Fruit fly (Drosophila melanogaster) Kc167 (cell line): ENCODE results near the gene CG8562.

Source experiments
- Myc ChIP-seq: fragments of >200 bp; optimal IDR thresholded peaks from 2 replicates; lab custom pipeline; 2017; ENCODE audit warnings: missing external identifiers
- Sin3A ChIP-seq: fragments of >200 bp; optimal IDR thresholded peaks from 2 replicates; lab custom pipeline; 2018; ENCODE audit warnings: missing external identifiers
- h ChIP-seq: fragments of >200 bp; optimal IDR thresholded peaks from 3 replicates; lab custom pipeline; 2018; ENCODE audit warnings: missing external identifiers
- insv ChIP-seq: fragments of >200 bp; optimal IDR thresholded peaks from 3 replicates; lab custom pipeline; 2018; ENCODE audit warnings: missing external identifiers
- psq ChIP-seq: fragments of >200 bp; optimal IDR thresholded peaks from 2 replicates; lab custom pipeline; 2017; ENCODE audit warnings: missing external identifiers
- ttk ChIP-seq: sonication (Bioruptor generic); optimal IDR thresholded peaks from 2 replicates; lab custom pipeline; 2017; ENCODE audit warnings: missing external identifiers

The CG8562 gene

DNA sequence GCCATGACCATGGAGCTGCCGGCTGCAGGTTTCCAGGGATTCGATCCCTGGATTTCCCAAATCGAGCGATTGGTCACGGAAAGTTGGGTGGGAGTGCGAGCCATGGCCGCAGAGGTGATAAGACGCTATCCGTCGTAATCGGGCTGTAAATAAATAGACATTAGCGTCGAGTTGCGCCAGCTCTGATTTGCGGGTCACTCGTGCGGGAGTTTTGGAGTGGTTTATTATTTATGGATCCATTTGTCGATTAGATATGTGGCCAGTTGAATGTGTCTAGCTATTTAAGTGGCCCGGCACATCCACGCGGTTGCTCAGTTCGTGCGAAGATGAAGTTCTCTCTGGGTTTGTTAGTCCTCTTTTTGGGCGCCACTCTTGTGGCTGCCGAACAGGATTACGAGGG is at the start of gene CG8562:
TSS of gene CG8562 (plus strand) at position 307 of the 400 bp plus-strand sequence.
- no peak for TF ChIP-seq Myc (lab: Kevin White, UChicago)
- no peak for TF ChIP-seq insv (lab: Kevin White, UChicago)
- no peak for TF ChIP-seq psq (lab: Kevin White, UChicago)
- no peak for TF ChIP-seq h (lab: Kevin White, UChicago)

DNA sequence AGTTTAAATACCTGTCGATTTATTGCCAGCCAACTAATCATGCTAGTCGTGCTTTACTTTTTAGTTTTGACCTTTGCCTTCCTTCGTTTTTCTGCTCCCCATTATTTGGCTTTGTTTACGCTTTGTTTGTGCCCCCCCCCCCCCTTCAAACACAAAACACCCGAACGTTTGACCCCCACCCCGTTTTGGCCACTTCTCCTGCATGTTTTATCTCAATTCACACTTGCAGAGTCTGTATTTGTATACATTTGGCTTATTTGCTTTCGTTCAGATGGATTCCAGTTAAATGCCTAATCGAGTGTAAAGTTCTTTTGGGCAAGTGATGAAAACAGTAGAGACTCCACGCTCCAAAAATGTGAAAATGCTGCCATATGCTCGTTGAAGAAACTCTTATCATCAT is 48.8 kb upstream of the CG8562 start:
- TF ChIP-seq ttk (lab: Kevin White, UChicago) (no peak), psq (lab: Kevin White, UChicago) (no peak), Sin3A (lab: Kevin White, UChicago) (no peak), Myc (lab: Kevin White, UChicago) (no peak), h (lab: Kevin White, UChicago) (no peak), insv (lab: Kevin White, UChicago) (no peak)

DNA sequence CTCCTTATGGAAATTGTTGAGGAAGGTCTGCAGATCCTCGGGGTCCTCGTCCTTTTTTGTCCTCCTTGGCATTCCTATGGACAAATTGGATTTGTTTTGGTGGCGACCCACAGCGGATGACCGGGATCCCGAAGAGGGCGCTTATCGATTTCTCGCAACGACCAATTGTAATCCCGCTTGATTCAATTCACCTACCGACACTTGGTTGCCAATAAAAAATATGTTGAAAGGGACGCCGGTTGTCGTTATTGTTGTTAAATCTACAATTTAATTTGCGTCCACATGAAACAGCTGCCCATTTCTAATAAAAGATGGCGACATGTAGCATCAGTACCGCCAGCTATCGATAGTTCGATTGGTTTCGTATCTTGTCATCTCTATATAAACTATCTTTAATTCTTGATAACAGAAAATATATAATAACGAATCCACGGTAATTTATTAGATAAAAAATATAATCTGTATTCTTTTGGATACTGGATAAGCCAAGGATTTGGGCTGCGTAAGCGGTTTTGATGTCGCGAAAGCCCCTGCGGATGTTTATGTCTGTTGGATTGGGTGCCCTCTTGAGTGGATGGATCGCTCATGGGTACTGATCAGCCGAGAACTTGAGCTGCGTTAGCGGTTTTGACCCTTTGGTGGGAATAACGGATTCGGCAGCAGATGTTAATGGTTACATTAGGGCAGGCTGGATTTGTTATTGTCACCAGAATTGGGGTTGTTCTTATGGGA is 41.5 kb upstream of the CG8562 start, which contains the start of gene CTCF:
TSS of gene CTCF (minus strand) at position 328 of the 732 bp plus-strand sequence.
- TF ChIP-seq ttk (lab: Kevin White, UChicago) (no peak), h (lab: Kevin White, UChicago) (no peak), insv (lab: Kevin White, UChicago) (no peak), psq (lab: Kevin White, UChicago) (no peak), Myc (lab: Kevin White, UChicago) (no peak), Sin3A (lab: Kevin White, UChicago) (no peak)

DNA sequence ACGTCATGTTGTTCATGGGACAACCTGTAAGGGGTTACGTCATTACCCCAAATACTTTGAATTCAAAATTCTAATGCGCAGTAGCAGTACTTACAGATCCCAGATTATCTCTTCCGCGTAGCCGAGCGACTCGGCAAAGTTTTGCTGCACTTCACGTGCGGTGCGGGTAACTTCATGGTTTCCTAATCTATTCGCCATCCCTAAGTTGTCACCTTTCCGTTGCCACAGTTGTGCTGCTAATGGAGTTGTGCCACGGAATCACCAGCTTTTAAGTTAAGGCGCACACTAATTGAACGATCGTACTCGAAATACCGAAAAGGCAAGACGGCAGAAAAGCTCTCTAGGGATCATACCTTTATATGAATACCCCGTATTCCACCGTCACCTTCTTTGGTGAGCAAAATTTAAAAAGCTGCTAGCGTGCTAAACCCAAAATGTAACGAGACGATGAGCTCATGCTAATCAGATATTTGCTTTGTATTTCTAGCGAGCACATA is 38.2 kb upstream of the CG8562 start, which contains the start of gene pst:
TSS of gene pst (minus strand) at position 437 of the 497 bp plus-strand sequence.
- TF ChIP-seq Myc (lab: Kevin White, UChicago) (no peak), insv (lab: Kevin White, UChicago) (no peak)

DNA sequence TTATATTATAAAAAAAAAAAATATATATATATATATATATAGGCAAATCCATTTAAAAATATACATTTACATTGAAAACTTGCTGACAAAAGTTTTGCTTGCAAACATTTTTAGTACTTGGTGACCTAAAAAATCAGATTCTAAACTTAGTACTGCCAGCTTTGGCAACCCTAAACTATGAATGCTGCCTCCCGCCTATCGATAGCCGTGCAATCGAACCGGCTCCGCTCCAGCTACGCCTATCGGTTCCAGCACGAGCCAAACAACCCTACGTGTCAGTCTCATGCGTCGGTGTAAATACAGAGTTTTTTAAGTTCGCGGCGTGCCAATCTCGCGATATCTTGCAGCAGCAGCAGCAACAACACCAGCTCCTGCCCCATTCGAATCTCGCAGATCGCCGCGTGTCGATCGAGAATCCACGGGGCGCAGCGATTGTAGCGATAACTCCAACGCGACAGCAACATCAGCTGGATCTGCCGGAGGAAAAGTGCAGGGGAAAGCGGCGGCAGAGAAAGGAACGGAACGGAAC is 37.7 kb upstream of the CG8562 start, which contains the start of gene Sec63:
TSS of gene Sec63 (plus strand) at position 238 of the 529 bp plus-strand sequence.
- no peak for TF ChIP-seq psq (lab: Kevin White, UChicago)
- no peak for TF ChIP-seq Myc (lab: Kevin White, UChicago)
- no peak for TF ChIP-seq Sin3A (lab: Kevin White, UChicago)
- TF ChIP-seq ttk (lab: Kevin White, UChicago): no peak
- TF ChIP-seq h (lab: Kevin White, UChicago): no peak
- no peak for TF ChIP-seq insv (lab: Kevin White, UChicago)

DNA sequence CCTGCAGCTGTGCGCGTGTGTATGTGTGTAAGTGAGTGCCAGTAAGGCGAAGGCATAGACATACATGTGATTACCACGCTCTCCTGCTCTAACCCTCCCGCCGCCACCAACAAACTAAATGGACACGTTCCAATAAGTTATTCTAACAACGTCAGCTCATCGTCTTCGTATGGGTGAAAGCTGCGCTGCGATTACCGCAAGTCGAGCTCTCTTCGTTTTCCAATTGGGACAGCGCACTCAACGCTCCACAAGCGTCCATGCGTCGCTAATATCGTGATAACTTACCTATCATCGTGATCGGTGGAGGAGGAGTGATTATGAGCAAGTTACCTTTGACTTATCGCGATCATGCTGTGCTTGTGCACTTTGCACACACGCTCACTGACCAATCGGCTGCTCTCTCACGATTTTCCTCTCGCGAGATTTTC is 37.0 kb upstream of the CG8562 start:
- TF ChIP-seq ttk (lab: Kevin White, UChicago) (no peak), insv (lab: Kevin White, UChicago) (no peak), Myc (lab: Kevin White, UChicago) (no peak), h (lab: Kevin White, UChicago) (no peak), Sin3A (lab: Kevin White, UChicago) (no peak), psq (lab: Kevin White, UChicago) (no peak)

DNA sequence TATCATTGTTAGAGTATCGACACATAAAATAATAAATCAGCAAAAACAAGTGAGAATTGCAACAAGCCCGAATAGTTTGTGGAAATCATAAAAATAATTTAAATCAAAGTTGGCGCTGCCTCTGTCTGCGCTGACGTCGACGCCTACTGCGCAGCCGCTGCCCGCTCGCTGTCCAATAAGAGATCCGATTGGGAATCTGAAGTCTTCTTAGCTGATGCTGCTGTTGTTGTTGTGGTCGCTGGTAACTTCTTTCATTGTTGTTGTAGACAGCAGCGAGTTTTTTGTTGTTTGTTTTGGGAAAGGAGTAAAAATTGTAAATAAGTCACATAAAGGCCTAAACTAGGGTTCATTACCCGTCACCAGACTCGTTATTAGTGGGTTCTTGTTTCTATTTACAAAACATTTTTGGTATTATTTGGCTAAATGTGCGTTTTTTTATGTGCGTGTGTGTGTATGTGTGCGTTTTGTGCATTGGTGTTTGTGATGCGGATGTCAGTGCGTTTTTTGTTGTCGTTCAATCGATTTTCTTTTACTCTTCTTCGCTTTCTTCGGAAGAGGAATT is 33.3 kb upstream of the CG8562 start:
- TF ChIP-seq psq (lab: Kevin White, UChicago) (no peak), Myc (lab: Kevin White, UChicago) (no peak), insv (lab: Kevin White, UChicago) (no peak), Sin3A (lab: Kevin White, UChicago) (no peak)

DNA sequence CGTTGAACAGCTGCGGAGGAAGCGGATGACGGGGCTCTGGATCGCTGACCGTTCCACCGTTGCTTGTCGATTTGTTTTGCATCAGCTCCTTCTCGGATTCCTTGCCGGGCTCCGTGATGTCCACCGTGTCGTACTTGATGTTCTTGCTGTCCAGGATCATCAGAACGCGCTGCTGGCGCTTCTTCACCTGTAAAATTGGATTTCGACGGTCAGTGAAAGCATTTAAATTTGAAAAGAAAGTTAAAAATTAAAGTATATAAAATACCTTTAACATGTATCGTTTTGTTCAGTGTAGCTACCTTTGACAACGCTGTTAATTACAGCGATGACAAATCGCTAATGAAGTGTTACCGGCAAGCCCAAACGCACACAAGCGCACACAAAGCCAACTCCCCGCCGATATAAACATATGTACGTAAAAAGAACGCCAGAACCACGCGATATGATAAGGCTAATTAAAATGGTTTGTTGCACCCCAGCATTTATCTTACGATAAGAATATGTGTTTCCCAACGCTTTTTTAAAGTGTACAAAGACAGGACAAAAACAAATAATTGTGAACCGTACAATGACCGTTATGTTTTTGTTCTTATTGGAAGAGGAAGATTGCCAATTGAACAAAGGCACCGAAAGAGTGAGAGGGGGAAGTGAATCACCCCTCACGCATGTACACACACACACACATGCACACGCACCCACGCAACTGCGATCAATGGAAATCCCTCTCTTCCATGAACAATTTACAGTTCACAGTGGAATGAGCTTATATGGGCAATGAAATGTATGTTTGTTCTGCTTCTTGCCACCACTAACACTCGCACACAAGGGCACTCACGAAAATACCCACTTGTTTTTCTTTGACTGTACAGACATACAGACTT is 30.0 kb upstream of the CG8562 start:
- TF ChIP-seq Myc (lab: Kevin White, UChicago): no peak
- no peak for TF ChIP-seq ttk (lab: Kevin White, UChicago)
- no peak for TF ChIP-seq h (lab: Kevin White, UChicago)
- TF ChIP-seq Sin3A (lab: Kevin White, UChicago): no peak
- TF ChIP-seq psq (lab: Kevin White, UChicago): no peak
- TF ChIP-seq insv (lab: Kevin White, UChicago): no peak

DNA sequence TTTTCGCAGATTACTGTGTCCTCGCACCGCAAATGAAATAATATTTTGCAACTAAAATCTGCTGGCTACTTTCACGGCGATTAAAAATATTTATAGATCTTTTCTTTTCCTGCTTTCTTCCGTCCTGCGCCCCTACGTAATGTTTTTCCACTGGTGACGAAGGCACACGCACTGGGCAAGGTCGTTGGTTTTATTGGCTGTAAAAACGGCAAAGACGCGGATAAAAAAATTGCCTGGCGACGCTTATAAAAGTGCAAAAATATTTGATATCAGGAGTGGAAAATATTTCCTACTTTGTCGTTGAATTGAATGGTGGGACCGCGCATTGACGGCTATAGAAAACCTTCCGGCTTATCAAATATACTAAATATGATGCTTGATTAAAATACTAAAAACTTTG is 29.2 kb upstream of the CG8562 start, which contains the start of gene Sh3beta:
TSS of gene Sh3beta (minus strand) at position 327 of the 400 bp plus-strand sequence.
- no peak for TF ChIP-seq ttk (lab: Kevin White, UChicago)
- TF ChIP-seq insv (lab: Kevin White, UChicago): no peak

DNA sequence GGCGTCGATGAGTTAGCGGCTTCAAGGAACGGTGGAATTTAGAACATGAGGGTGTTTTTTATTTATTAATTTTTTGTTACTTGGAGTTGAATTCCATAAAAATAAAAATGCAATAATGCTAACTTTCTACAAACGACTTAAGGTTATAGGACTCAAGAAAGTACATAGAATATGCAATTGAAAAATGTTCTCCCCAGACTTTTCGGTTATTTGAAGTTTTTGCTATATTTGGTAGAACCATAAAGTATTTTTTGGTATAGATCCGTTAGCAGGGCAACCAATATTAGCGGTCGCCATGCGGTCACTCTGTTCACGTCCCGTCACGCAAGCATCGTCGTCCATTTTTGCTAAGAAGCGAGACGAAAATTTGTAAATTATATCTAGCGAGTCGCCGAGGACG is 28.5 kb upstream of the CG8562 start, which contains the start of gene akirin:
TSS of gene akirin (plus strand) at position 301 of the 400 bp plus-strand sequence.
- TF ChIP-seq Sin3A (lab: Kevin White, UChicago): no peak
- no peak for TF ChIP-seq Myc (lab: Kevin White, UChicago)
- TF ChIP-seq psq (lab: Kevin White, UChicago): no peak
- TF ChIP-seq h (lab: Kevin White, UChicago): no peak
- no peak for TF ChIP-seq insv (lab: Kevin White, UChicago)
- no peak for TF ChIP-seq ttk (lab: Kevin White, UChicago)
